Fruit fly (Drosophila melanogaster) whole organism, embryonic: Measurements from ENCODE around the gene eIF2alpha.

Experiments used
- ATbp ChIP-seq: fragments of 200-800 bp; sonication (Bioruptor generic); optimal IDR thresholded peaks from 2 replicates; lab custom pipeline; 2017; ENCODE audit warnings: missing biosample characterization, mild to moderate bottlenecking, missing genetic modification characterization, missing genetic modification reagents
- BtbVII ChIP-seq: fragments of 200-800 bp; sonication (Bioruptor generic); optimal IDR thresholded peaks from 3 replicates; lab custom pipeline; 2017; ENCODE audit warnings: missing biosample characterization, mild to moderate bottlenecking, missing genetic modification characterization
- C15 ChIP-seq: fragments of 200-800 bp; sonication (Bioruptor generic); IDR thresholded peaks from 3 replicates; pipeline ENCODE4 v1.3.6; 2022; ENCODE audit warnings: missing biosample characterization, missing genetic modification characterization
- CG10979 ChIP-seq: fragments of 200-800 bp; sonication (Bioruptor generic); optimal IDR thresholded peaks from 2 replicates; lab custom pipeline; 2018; ENCODE audit warnings: missing biosample characterization, mild to moderate bottlenecking, missing genetic modification characterization, moderate library complexity
- CG11560 ChIP-seq: fragments of 200-800 bp; sonication (Bioruptor generic); IDR thresholded peaks from 3 replicates; pipeline ENCODE4 v1.3.6; 2022; ENCODE audit warnings: missing biosample characterization, missing genetic modification characterization
- CG13894 ChIP-seq: fragments of 200-800 bp; sonication (Bioruptor generic); optimal IDR thresholded peaks from 3 replicates; lab custom pipeline; 2018; ENCODE audit warnings: missing biosample characterization, mild to moderate bottlenecking, missing genetic modification characterization, moderate library complexity
- CG14710 ChIP-seq: fragments of 200-800 bp; sonication (Bioruptor generic); optimal IDR thresholded peaks from 3 replicates; lab custom pipeline; 2019; ENCODE audit warnings: missing biosample characterization, mild to moderate bottlenecking, missing genetic modification characterization, moderate library complexity
- CG1602 ChIP-seq: fragments of 200-800 bp; sonication (Bioruptor generic); optimal IDR thresholded peaks from 3 replicates; lab custom pipeline; 2016; ENCODE audit warnings: missing biosample characterization, missing genetic modification characterization
- CG2199 ChIP-seq: fragments of 200-800 bp; sonication (Bioruptor generic); IDR thresholded peaks from 3 replicates; pipeline ENCODE4 v1.3.6; 2022; ENCODE audit warnings: missing biosample characterization, missing genetic modification characterization
- CG2678 ChIP-seq: fragments of 200-800 bp; sonication (Bioruptor generic); optimal IDR thresholded peaks from 3 replicates; lab custom pipeline; 2019; ENCODE audit warnings: missing biosample characterization, mild to moderate bottlenecking, missing genetic modification characterization, moderate library complexity
- CG30403 ChIP-seq: fragments of 200-800 bp; sonication (Bioruptor generic); optimal IDR thresholded peaks from 3 replicates; lab custom pipeline; 2016; ENCODE audit warnings: missing biosample characterization, missing genetic modification characterization
- CG3281 ChIP-seq: fragments of 200-800 bp; sonication (Bioruptor generic); optimal IDR thresholded peaks from 3 replicates; lab custom pipeline; 2017; ENCODE audit warnings: missing biosample characterization, mild to moderate bottlenecking, missing genetic modification characterization
- CG34376 ChIP-seq: fragments of 200-800 bp; sonication (Bioruptor generic); optimal IDR thresholded peaks from 2 replicates; lab custom pipeline; 2018; ENCODE audit warnings: missing biosample characterization, mild to moderate bottlenecking, missing genetic modification characterization
- CG4424 ChIP-seq: fragments of 200-800 bp; sonication (Bioruptor generic); optimal IDR thresholded peaks from 3 replicates; lab custom pipeline; 2016; ENCODE audit warnings: missing biosample characterization, missing genetic modification characterization
- CG5245 ChIP-seq: fragments of 200-800 bp; sonication (Bioruptor generic); optimal IDR thresholded peaks from 3 replicates; lab custom pipeline; 2016; ENCODE audit warnings: missing biosample characterization, missing genetic modification characterization
- CG6175 ChIP-seq: fragments of 200-800 bp; sonication (Bioruptor generic); IDR thresholded peaks from 3 replicates; pipeline ENCODE4 v1.3.6; 2022; ENCODE audit warnings: missing biosample characterization, missing genetic modification characterization
- CG6272 ChIP-seq: fragments of 200-800 bp; sonication (Bioruptor generic); IDR thresholded peaks from 2 replicates; pipeline ENCODE4 v1.3.6; 2022; ENCODE audit warnings: missing biosample characterization, missing genetic modification characterization
- CG7357 ChIP-seq: fragments of 200-800 bp; sonication (Bioruptor generic); IDR thresholded peaks from 3 replicates; pipeline ENCODE4 v1.3.6; 2022; ENCODE audit warnings: missing biosample characterization, missing genetic modification characterization
- CG8290 ChIP-seq, 3 experiments: fragments of 200-800 bp; sonication (Bioruptor generic); optimal IDR thresholded peaks; 2 replicates each; lab custom pipeline; 2016 to 2019; ENCODE audit warnings: missing biosample characterization in 3 of 3, missing genetic modification characterization in 3 of 3, mild to moderate bottlenecking in 2 of 3, moderate library complexity in 1 of 3
- CG8924 ChIP-seq: fragments of 200-800 bp; optimal IDR thresholded peaks from 3 replicates; lab custom pipeline; 2019; ENCODE audit warnings: missing biosample characterization, mild to moderate bottlenecking, missing genetic modification characterization, moderate library complexity
- CG8944 ChIP-seq: fragments of 200-800 bp; sonication (Bioruptor generic); optimal IDR thresholded peaks from 3 replicates; lab custom pipeline; 2016; ENCODE audit warnings: missing biosample characterization, missing genetic modification characterization
- D19B ChIP-seq: fragments of 200-800 bp; sonication (Bioruptor generic); optimal IDR thresholded peaks from 2 replicates; lab custom pipeline; 2017; ENCODE audit warnings: missing biosample characterization, mild to moderate bottlenecking, missing genetic modification characterization
- Doc3 ChIP-seq: fragments of 200-800 bp; sonication (Bioruptor generic); IDR thresholded peaks from 3 replicates; pipeline ENCODE4 v1.3.6; 2022; ENCODE audit warnings: missing biosample characterization, missing genetic modification characterization; ENCODE audit not compliant: partially characterized antibody
- Ets65A ChIP-seq: fragments of 200-800 bp; sonication (Bioruptor generic); peaks from one replicate; lab custom pipeline; 2016; ENCODE audit warnings: missing biosample characterization, missing genetic modification characterization
- Med ChIP-seq: fragments of 200-800 bp; sonication (Bioruptor generic); peaks from one replicate; lab custom pipeline; 2016; ENCODE audit warnings: missing biosample characterization, missing genetic modification characterization, mild to moderate bottlenecking, inconsistent platforms, moderate library complexity
- Meics ChIP-seq: fragments of 200-800 bp; sonication (Bioruptor generic); optimal IDR thresholded peaks from 2 replicates; lab custom pipeline; 2017; ENCODE audit warnings: missing biosample characterization, mild to moderate bottlenecking, missing genetic modification characterization
- Pdp1 ChIP-seq, 2 experiments: fragments of 200-800 bp; sonication (Bioruptor generic); optimal IDR thresholded peaks; 3 replicates each; lab custom pipeline; 2016; ENCODE audit warnings: missing biosample characterization in 2 of 2, missing genetic modification characterization in 2 of 2, mild to moderate bottlenecking in 1 of 2, moderate library complexity in 1 of 2
- Scr ChIP-seq: fragments of 200-800 bp; sonication (Bioruptor generic); IDR thresholded peaks from 2 replicates; pipeline ENCODE4 v1.3.6; 2022; ENCODE audit warnings: missing biosample characterization, missing genetic modification characterization; ENCODE audit not compliant: partially characterized antibody
- ac ChIP-seq: fragments of 200-800 bp; sonication (Bioruptor generic); optimal IDR thresholded peaks from 3 replicates; lab custom pipeline; 2017; ENCODE audit warnings: missing biosample characterization, mild to moderate bottlenecking, missing genetic modification characterization
- cg ChIP-seq: fragments of 200-800 bp; sonication (Bioruptor generic); optimal IDR thresholded peaks from 3 replicates; lab custom pipeline; 2019; ENCODE audit warnings: missing biosample characterization, mild to moderate bottlenecking, missing genetic modification characterization, moderate library complexity
- dan ChIP-seq: fragments of 200-800 bp; sonication (Bioruptor generic); IDR thresholded peaks from 2 replicates; pipeline ENCODE4 v1.3.6; 2022; ENCODE audit warnings: missing biosample characterization, missing genetic modification characterization
- dimm ChIP-seq: fragments of 200-800 bp; sonication (Bioruptor generic); IDR thresholded peaks from 2 replicates; pipeline ENCODE4 v1.3.6; 2022; ENCODE audit warnings: missing biosample characterization, missing genetic modification characterization
- knrl ChIP-seq: fragments of 200-800 bp; sonication (Bioruptor generic); IDR thresholded peaks from 3 replicates; pipeline ENCODE4 v1.3.6; 2022; ENCODE audit warnings: missing biosample characterization, missing genetic modification characterization; ENCODE audit not compliant: partially characterized antibody
- lmd ChIP-seq: fragments of 200-800 bp; sonication (Bioruptor generic); IDR thresholded peaks from 2 replicates; pipeline ENCODE4 v1.3.6; 2022; ENCODE audit warnings: missing biosample characterization, missing genetic modification characterization
- maf-S ChIP-seq: fragments of 200-800 bp; sonication (Bioruptor generic); optimal IDR thresholded peaks from 2 replicates; lab custom pipeline; 2016; ENCODE audit warnings: missing biosample characterization, missing genetic modification characterization
- mld ChIP-seq: fragments of 200-800 bp; sonication (Bioruptor generic); IDR thresholded peaks from 3 replicates; pipeline ENCODE4 v1.3.6; 2022; ENCODE audit warnings: missing biosample characterization, missing genetic modification characterization; ENCODE audit not compliant: partially characterized antibody
- oc ChIP-seq: fragments of 200-800 bp; sonication (Bioruptor generic); optimal IDR thresholded peaks from 2 replicates; lab custom pipeline; 2018; ENCODE audit warnings: missing biosample characterization, mild to moderate bottlenecking, missing genetic modification characterization, moderate library complexity
- pros ChIP-seq: fragments of 200-800 bp; sonication (Bioruptor generic); optimal IDR thresholded peaks from 3 replicates; lab custom pipeline; 2019; ENCODE audit warnings: missing biosample characterization, mild to moderate bottlenecking, missing genetic modification characterization, moderate library complexity
- pum ChIP-seq: fragments of 200-800 bp; sonication (Bioruptor generic); optimal IDR thresholded peaks from 2 replicates; lab custom pipeline; 2016; ENCODE audit warnings: missing biosample characterization, missing genetic modification characterization
- ro ChIP-seq: fragments of 200-800 bp; sonication (Bioruptor generic); IDR thresholded peaks from 2 replicates; pipeline ENCODE4 v1.3.6; 2022; ENCODE audit warnings: missing biosample characterization, missing genetic modification characterization
- so ChIP-seq: fragments of 200-800 bp; sonication (Bioruptor generic); IDR thresholded peaks from 3 replicates; pipeline ENCODE4 v1.3.6; 2022; ENCODE audit warnings: missing biosample characterization, missing genetic modification characterization
- ssp ChIP-seq: fragments of 200-800 bp; sonication (Bioruptor generic); IDR thresholded peaks from 2 replicates; pipeline ENCODE4 v1.3.6; 2022; ENCODE audit warnings: missing biosample characterization, missing genetic modification characterization
- tap ChIP-seq: fragments of 200-800 bp; optimal IDR thresholded peaks from 3 replicates; lab custom pipeline; 2019; ENCODE audit warnings: missing biosample characterization, mild to moderate bottlenecking, missing genetic modification characterization, moderate library complexity
- tll ChIP-seq, 2 experiments: fragments of 200-800 bp in 1 of 2; fragments of >200 bp in 1 of 2; sonication (Bioruptor generic) in 1 of 2; optimal IDR thresholded peaks; 2 replicates each; lab custom pipeline; 2017 to 2019; ENCODE audit warnings: missing biosample characterization in 2 of 2, missing genetic modification characterization in 2 of 2, mild to moderate bottlenecking in 1 of 2, moderate library complexity in 1 of 2
- vnd ChIP-seq: fragments of 200-800 bp; sonication (Bioruptor generic); IDR thresholded peaks from 3 replicates; pipeline ENCODE4 v1.3.6; 2022; ENCODE audit warnings: missing biosample characterization, missing genetic modification characterization; ENCODE audit not compliant: partially characterized antibody
- wek ChIP-seq: fragments of 200-800 bp; sonication (Bioruptor generic); optimal IDR thresholded peaks from 3 replicates; lab custom pipeline; 2018; ENCODE audit warnings: missing biosample characterization, mild to moderate bottlenecking, missing genetic modification characterization, moderate library complexity

The eIF2alpha gene

DNA sequence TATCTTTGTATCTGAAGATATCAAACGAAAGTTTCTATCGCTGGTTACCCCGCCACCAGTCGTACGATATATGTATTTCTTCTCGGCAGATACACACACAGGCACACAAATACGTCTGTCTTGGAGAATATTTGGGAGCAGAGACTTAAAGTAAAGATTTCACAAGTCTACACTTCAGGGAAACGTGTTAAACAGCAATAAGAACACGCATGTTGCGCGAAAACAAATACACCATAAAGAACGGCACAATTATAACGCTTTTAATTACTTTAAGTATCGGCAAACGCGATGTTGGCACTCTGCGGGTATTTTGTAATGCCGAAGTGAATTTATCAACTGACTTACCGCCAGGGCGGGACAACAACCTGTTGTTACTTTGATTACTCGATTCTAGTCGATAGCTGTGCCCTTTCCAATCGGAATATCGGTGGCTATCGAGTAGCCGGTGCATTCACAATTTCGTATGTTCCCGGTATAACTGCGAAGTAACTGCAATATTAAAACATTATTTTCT, 24.8 kb downstream of the eIF2alpha start, which contains the start of gene AnxB11 (continued):
- peak; percentile 33; the same call in 2 of the 3 replicates for TF ChIP-seq vnd (GFP tag; lab: Robert Waterston, UW)
- no peak for TF ChIP-seq dan
- TF ChIP-seq oc (tag; lab: Kevin White, UChicago): peak; percentile 10
- TF ChIP-seq mld (GFP tag; lab: Robert Waterston, UW): peak; percentile 66; the same call in 2 of the 3 replicates
- no peak for TF ChIP-seq maf-S (GFP tag; lab: Kevin White, UChicago)
- no peak for TF ChIP-seq CG6175 (GFP tag; lab: Robert Waterston, UW)
- TF ChIP-seq CG1602 (GFP tag; lab: Kevin White, UChicago): no peak
- 0 out of 3 replicates have a peak, but pooled peaks have one; percentile 15 for TF ChIP-seq CG2199 (GFP tag; lab: Robert Waterston, UW)
- peak; percentile 12 for TF ChIP-seq CG13894 (tag; lab: Kevin White, UChicago)

DNA sequence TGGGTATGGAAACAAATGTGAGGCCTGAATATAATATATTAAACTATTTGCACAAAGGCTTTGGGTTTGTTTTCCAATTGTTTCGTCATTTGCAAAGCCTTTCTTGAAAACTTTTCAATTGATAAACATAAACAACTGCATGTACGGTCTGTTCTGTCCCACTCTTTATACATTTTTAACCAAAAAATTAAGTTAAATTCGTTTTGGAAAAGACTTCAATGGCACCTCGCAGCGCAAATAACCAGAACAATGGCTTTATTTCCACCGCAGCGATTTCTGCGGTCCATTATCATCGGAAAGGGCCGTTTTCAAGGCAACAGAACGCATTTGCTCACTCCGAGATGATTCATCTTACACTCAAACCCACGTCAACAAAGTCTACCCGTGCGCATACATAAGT, 25.9 kb downstream of the eIF2alpha start:
- no peak for TF ChIP-seq Doc3 (GFP tag; lab: Robert Waterston, UW)
- TF ChIP-seq Ets65A (GFP tag; lab: Kevin White, UChicago): no peak
- no peak for TF ChIP-seq CG5245 (GFP tag; lab: Kevin White, UChicago)
- no peak for TF ChIP-seq CG2199 (GFP tag; lab: Robert Waterston, UW)
- no peak for TF ChIP-seq CG8924
- TF ChIP-seq dimm (GFP tag; lab: Robert Waterston, UW): no peak
- no peak for TF ChIP-seq Scr (GFP tag; lab: Robert Waterston, UW)
- no peak for TF ChIP-seq CG11560

DNA sequence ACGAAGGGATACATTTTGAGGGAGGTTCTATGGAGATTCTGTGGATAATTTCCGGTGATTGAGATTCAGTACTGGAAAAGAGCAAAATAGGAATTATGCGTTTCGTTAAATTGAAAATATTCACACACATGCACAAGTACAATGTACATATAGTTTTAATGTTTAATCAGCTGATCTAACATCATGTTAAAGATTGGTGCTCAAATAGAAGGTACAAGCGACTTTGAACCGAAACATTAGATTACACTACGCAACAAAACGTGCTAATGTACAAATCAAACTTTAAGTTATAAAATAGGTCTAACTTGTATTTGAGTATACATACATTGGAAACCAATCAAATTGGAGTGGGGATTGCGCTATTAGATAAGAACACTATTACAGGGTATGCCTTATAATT, 26.7 kb downstream of the eIF2alpha start:
- TF ChIP-seq cg (GFP tag; lab: Kevin White, UChicago) (no peak), ATbp (peak; percentile 34), CG7357 (GFP tag; lab: Robert Waterston, UW) (no peak), wek (GFP tag; lab: Kevin White, UChicago) (peak; percentile 6), CG34376 (GFP tag; lab: Kevin White, UChicago) (peak; percentile 28), Meics (GFP tag; lab: Kevin White, UChicago) (peak; percentile 3), CG8290 (GFP tag; optimal IDR thresholded peaks at IDR 0.05; lab: Kevin White, UChicago) (no peak), CG8290 (tag; optimal IDR thresholded peaks at IDR 0.05; lab: Kevin White, UChicago) (peak in 1 of 2 experiments; percentile 54), BtbVII (GFP tag; lab: Kevin White, UChicago) (peak; percentile 26), mld (GFP tag; lab: Robert Waterston, UW) (no peak), pum (GFP tag; lab: Kevin White, UChicago) (no peak), CG4424 (GFP tag; lab: Kevin White, UChicago) (no peak), ssp (GFP tag; lab: Robert Waterston, UW) (no peak), CG8944 (GFP tag; lab: Kevin White, UChicago) (no peak), tap (tag; lab: Kevin White, UChicago) (no peak), Med (GFP tag; lab: Kevin White, UChicago) (peak; percentile 68), CG2678 (tag; lab: Kevin White, UChicago) (peak; percentile 42), Scr (GFP tag; lab: Robert Waterston, UW) (no peak), D19B (peak; percentile 67), CG6272 (GFP tag; lab: Robert Waterston, UW) (no peak), Pdp1 (GFP tag; optimal IDR thresholded peaks at IDR 0.05; lab: Kevin White, UChicago) (peak in 1 of 2 experiments; percentile 28), CG3281 (peak; percentile 12), pros (GFP tag; lab: Kevin White, UChicago) (no peak), tll (GFP tag; optimal IDR thresholded peaks at IDR 0.05; lab: Kevin White, UChicago) (no peak), lmd (GFP tag; lab: Robert Waterston, UW) (no peak), knrl (GFP tag; lab: Robert Waterston, UW) (no peak), ac (GFP tag; lab: Kevin White, UChicago) (no peak), CG10979 (tag; lab: Kevin White, UChicago) (no peak), C15 (GFP tag; lab: Robert Waterston, UW) (no peak), CG14710 (tag; lab: Kevin White, UChicago) (no peak), CG30403 (GFP tag; lab: Kevin White, UChicago) (no peak), ro (GFP tag; lab: Robert Waterston, UW) (no peak), so (GFP tag; lab: Robert Waterston, UW) (no peak)
